Worm (Caenorhabditis elegans): Measurements from ENCODE around the gene skat-1.
A peak's percentile ranks its signal among the peaks of the same experiment; 100 is the strongest.

ce11 chrIII:8984960-8985359 lies 11.6 kb downstream of the skat-1 start:
- TF ChIP-seq nhr-77 (tag; optimal IDR thresholded peaks at IDR 0.05), result no peak
- TF ChIP-seq unc-62 (GFP tag; optimal IDR thresholded peaks at IDR 0.05), result no peak
- TF ChIP-seq ceh-82 (tag; optimal IDR thresholded peaks at IDR 0.05), result no peak
- no peak for TF ChIP-seq ZK546.5 (tag; optimal IDR thresholded peaks at IDR 0.05)
- peak; percentile 36 for TF ChIP-seq lin-11 (tag; optimal IDR thresholded peaks at IDR 0.05)
- TF ChIP-seq lsy-2 (tag; optimal IDR thresholded peaks at IDR 0.05), result peak in 1 of 2 experiments; percentile 78
